Fruit fly (Drosophila melanogaster) whole organism, pupa: ENCODE data around the gene SecCl.
A peak's percentile ranks its signal among the peaks of the same experiment; 100 is the strongest.

Experiments used
- CG14655 ChIP-seq: fragments of 200-800 bp; sonication (Bioruptor generic); optimal IDR thresholded peaks from 3 replicates; lab custom pipeline; 2017; ENCODE audit warnings: mild to moderate bottlenecking, missing biosample characterization, missing genetic modification reagents, missing genetic modification characterization
- CG8301 ChIP-seq: fragments of 200-800 bp; sonication (Bioruptor generic); optimal IDR thresholded peaks from 2 replicates; lab custom pipeline; 2018; ENCODE audit warnings: missing biosample characterization, mild to moderate bottlenecking, missing genetic modification characterization
- fd96Ca ChIP-seq: fragments of 200-800 bp; sonication (Bioruptor generic); IDR thresholded peaks from 3 replicates; pipeline ENCODE4 v1.3.6; 2022; ENCODE audit warnings: missing biosample characterization, missing genetic modification characterization

DNA sequence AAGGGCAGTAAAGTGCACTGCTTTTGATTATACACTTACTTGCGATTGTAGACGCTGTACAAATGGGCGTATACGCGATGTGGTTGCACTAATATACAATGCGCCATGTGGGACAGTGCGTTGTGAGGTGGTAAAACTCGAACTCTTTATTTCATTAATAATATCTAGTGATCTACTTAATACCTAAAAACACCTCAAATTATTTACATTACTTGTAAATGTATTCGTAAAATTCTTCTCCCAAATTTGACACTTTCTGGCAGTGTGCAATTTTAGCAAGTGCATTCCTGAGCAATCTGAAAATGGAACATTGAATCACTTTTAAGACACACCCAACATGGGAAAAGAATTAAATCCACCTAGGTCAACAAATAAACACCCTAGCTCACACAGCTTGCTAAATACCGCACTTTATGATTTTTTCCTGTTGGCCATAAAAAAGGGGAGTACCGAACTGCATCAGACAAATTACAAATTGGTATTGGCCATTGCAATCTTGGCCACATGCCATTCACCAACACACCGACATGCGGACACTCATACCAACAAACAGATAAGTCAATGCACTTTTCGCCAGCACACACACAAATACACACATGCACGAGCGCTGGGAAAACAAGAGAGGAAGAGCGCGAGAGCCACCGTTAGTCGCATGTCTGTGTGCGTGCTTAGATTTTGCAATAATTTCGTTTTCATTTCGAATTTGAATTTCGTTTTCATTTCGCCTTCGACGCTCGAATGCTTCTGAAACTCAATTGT is 29.2 kb downstream of the SecCl start:
- TF ChIP-seq CG14655 (GFP tag; lab: Kevin White, UChicago), result peak; percentile 40
- TF ChIP-seq fd96Ca, result no peak
- TF ChIP-seq CG8301 (tag; lab: Kevin White, UChicago), result no peak
